Worm (Caenorhabditis elegans) whole organism, L1 larva: ENCODE results near the gene C05D9.7.

Experiments
- C16A3.4 ChIP-seq: fragments of 150-350 bp; optimal IDR thresholded peaks from 2 replicates; lab custom pipeline; 2014; ENCODE audit warnings: missing biosample characterization, missing genetic modification characterization
- C34B4.2 ChIP-seq: sonication (generic microtip); optimal IDR thresholded peaks from 2 replicates; lab custom pipeline; 2017; ENCODE audit warnings: mild to moderate bottlenecking, missing genetic modification characterization, missing compliant biosample characterization
- F16B12.6 ChIP-seq: fragments of 150-350 bp; optimal IDR thresholded peaks from 2 replicates; lab custom pipeline; 2014; ENCODE audit warnings: missing biosample characterization, missing genetic modification characterization
- Y116A8C.19 ChIP-seq: sonication (generic microtip); optimal IDR thresholded peaks from 2 replicates; lab custom pipeline; 2016; ENCODE audit warnings: missing compliant biosample characterization, missing genetic modification characterization, borderline replicate concordance
- blmp-1 ChIP-seq: fragments of 150-350 bp; optimal IDR thresholded peaks from 2 replicates; lab custom pipeline; 2014; ENCODE audit warnings: missing biosample characterization, missing genetic modification characterization
- ceh-8 ChIP-seq: fragments of 200-800 bp; sonication (Bioruptor generic); optimal IDR thresholded peaks from 2 replicates; lab custom pipeline; 2018; ENCODE audit warnings: mild to moderate bottlenecking, missing genetic modification characterization, moderate library complexity, missing compliant biosample characterization
- dpl-1 ChIP-seq, 3 experiments: fragments of 150-350 bp in 2 of 3; sonication (generic microtip) in 1 of 3; optimal IDR thresholded peaks; 2 replicates each; lab custom pipeline; 2014 to 2017; ENCODE audit warnings: missing biosample characterization in 3 of 3, missing genetic modification characterization in 3 of 3, missing genetic modification reagents in 3 of 3
- dsc-1 ChIP-seq: sonication (generic microtip); optimal IDR thresholded peaks from 2 replicates; lab custom pipeline; 2016; ENCODE audit warnings: mild to moderate bottlenecking, missing genetic modification characterization, missing compliant biosample characterization
- efl-1 ChIP-seq, 4 experiments: fragments of 150-350 bp; optimal IDR thresholded peaks in 3 of 4; peaks in 1 of 4; 1 replicate in 1 of 4; 2 replicates in 3 of 4; lab custom pipeline; 2014; ENCODE audit warnings: missing biosample characterization in 2 of 4, missing genetic modification characterization in 2 of 4, missing genetic modification reagents in 2 of 4
- egl-13 ChIP-seq: sonication (generic microtip); optimal IDR thresholded peaks from 2 replicates; lab custom pipeline; 2016; ENCODE audit warnings: missing genotype, missing genetic modification reagents, missing genetic modification characterization, missing compliant biosample characterization
- egl-27 ChIP-seq, 2 experiments: fragments of 150-350 bp in 1 of 2; sonication (generic microtip); optimal IDR thresholded peaks; 3 replicates each; lab custom pipeline; 2017 to 2018; ENCODE audit warnings: missing biosample characterization in 2 of 2, missing genetic modification characterization in 2 of 2, missing genetic modification reagents in 2 of 2
- elt-3 ChIP-seq, 6 experiments: fragments of 150-350 bp in 1 of 6; sonication (generic microtip); optimal IDR thresholded peaks; 2 replicates each; lab custom pipeline; 2017 to 2018; ENCODE audit warnings: missing biosample characterization in 6 of 6, missing genetic modification characterization in 6 of 6, inconsistent platforms in 1 of 6
- fos-1 ChIP-seq: fragments of 150-350 bp; optimal IDR thresholded peaks from 2 replicates; lab custom pipeline; 2014; ENCODE audit warnings: missing biosample characterization, missing genetic modification characterization
- grh-1 ChIP-seq: fragments of 200-800 bp; sonication (Bioruptor generic); IDR thresholded peaks from 2 replicates; pipeline ENCODE4 v1.3.6; 2022; ENCODE audit warnings: missing genetic modification reagents, missing genetic modification characterization, missing compliant biosample characterization
- hlh-17 ChIP-seq: fragments of 200-800 bp; sonication (Bioruptor generic); optimal IDR thresholded peaks from 2 replicates; lab custom pipeline; 2018; ENCODE audit warnings: missing genetic modification characterization, mild to moderate bottlenecking, missing compliant biosample characterization, moderate library complexity, borderline replicate concordance
- hlh-4 ChIP-seq: sonication (generic microtip); optimal IDR thresholded peaks from 2 replicates; lab custom pipeline; 2016; ENCODE audit warnings: mild to moderate bottlenecking, missing genetic modification characterization, missing compliant biosample characterization
- hpl-2 ChIP-seq: fragments of 150-350 bp; optimal IDR thresholded peaks from 2 replicates; lab custom pipeline; 2014; ENCODE audit warnings: missing biosample characterization, missing genetic modification reagents, missing genetic modification characterization
- isw-1 ChIP-seq: fragments of 200-800 bp; sonication (Bioruptor generic); IDR thresholded peaks from 2 replicates; pipeline ENCODE4 v1.3.6; 2022; ENCODE audit warnings: missing genetic modification characterization, missing compliant biosample characterization
- lin-13 ChIP-seq: fragments of 150-350 bp; optimal IDR thresholded peaks from 2 replicates; lab custom pipeline; 2014; ENCODE audit warnings: missing biosample characterization, missing genetic modification reagents, missing genetic modification characterization
- lin-14 ChIP-seq: fragments of 200-800 bp; sonication (Bioruptor generic); optimal IDR thresholded peaks from 2 replicates; lab custom pipeline; 2018; ENCODE audit warnings: mild to moderate bottlenecking, missing genetic modification characterization, moderate library complexity, missing compliant biosample characterization
- lin-15B ChIP-seq: fragments of 150-350 bp; sonication (generic microtip); optimal IDR thresholded peaks from 3 replicates; lab custom pipeline; 2014; ENCODE audit warnings: missing biosample characterization, missing genetic modification characterization
- lin-35 ChIP-seq, 2 experiments: fragments of 150-350 bp; optimal IDR thresholded peaks; 2 replicates each; lab custom pipeline; 2014; ENCODE audit warnings: missing biosample characterization in 2 of 2, missing genetic modification characterization in 2 of 2, missing genetic modification reagents in 2 of 2
- lir-3 ChIP-seq: sonication (generic microtip); optimal IDR thresholded peaks from 2 replicates; lab custom pipeline; 2016; ENCODE audit warnings: mild to moderate bottlenecking, missing genetic modification characterization, moderate library complexity, missing compliant biosample characterization; ENCODE audit not compliant: poor library complexity
- lsy-2 ChIP-seq, 2 experiments: fragments of 150-350 bp; optimal IDR thresholded peaks; 2 replicates each; lab custom pipeline; 2014; ENCODE audit warnings: missing biosample characterization in 2 of 2, missing genetic modification characterization in 2 of 2
- nhr-11 ChIP-seq: fragments of 150-350 bp; optimal IDR thresholded peaks from 2 replicates; lab custom pipeline; 2014; ENCODE audit warnings: missing biosample characterization, missing genetic modification characterization
- nhr-12 ChIP-seq: sonication (generic microtip); optimal IDR thresholded peaks from 2 replicates; lab custom pipeline; 2017; ENCODE audit warnings: missing biosample characterization, missing genetic modification characterization
- nhr-19 ChIP-seq: fragments of 200-800 bp; sonication (Bioruptor generic); conservative IDR thresholded peaks from 2 replicates; pipeline ENCODE4 v1.3.6; 2022; ENCODE audit warnings: missing genetic modification characterization, missing compliant biosample characterization
- nhr-20 ChIP-seq: sonication (generic microtip); optimal IDR thresholded peaks from 2 replicates; lab custom pipeline; 2016; ENCODE audit warnings: mild to moderate bottlenecking, missing genetic modification characterization, missing compliant biosample characterization
- nhr-237 ChIP-seq: fragments of 150-350 bp; optimal IDR thresholded peaks from 2 replicates; lab custom pipeline; 2014; ENCODE audit warnings: missing biosample characterization, missing genetic modification characterization
- nhr-47 ChIP-seq: sonication (generic microtip); optimal IDR thresholded peaks from 2 replicates; lab custom pipeline; 2016; ENCODE audit warnings: mild to moderate bottlenecking, missing genetic modification characterization, moderate library complexity, missing compliant biosample characterization
- nhr-71 ChIP-seq: sonication (generic microtip); optimal IDR thresholded peaks from 2 replicates; lab custom pipeline; 2016; ENCODE audit warnings: mild to moderate bottlenecking, missing genetic modification characterization, moderate library complexity, missing compliant biosample characterization
- nhr-76 ChIP-seq: sonication (generic microtip); optimal IDR thresholded peaks from 2 replicates; lab custom pipeline; 2017; ENCODE audit warnings: missing biosample characterization, missing genetic modification characterization
- nhr-84 ChIP-seq: sonication (generic microtip); optimal IDR thresholded peaks from 2 replicates; lab custom pipeline; 2017; ENCODE audit warnings: missing biosample characterization, missing genetic modification characterization
- nhr-85 ChIP-seq: sonication (generic microtip); peaks from one replicate; lab custom pipeline; 2016; ENCODE audit warnings: missing genetic modification characterization, inconsistent platforms, missing compliant biosample characterization
- nhr-90 ChIP-seq: sonication (generic microtip); optimal IDR thresholded peaks from 2 replicates; lab custom pipeline; 2016; ENCODE audit warnings: mild to moderate bottlenecking, missing genetic modification characterization, missing compliant biosample characterization; ENCODE audit not compliant: poor library complexity
- pag-3 ChIP-seq: sonication (generic microtip); optimal IDR thresholded peaks from 2 replicates; lab custom pipeline; 2017; ENCODE audit warnings: missing genetic modification characterization, mild to moderate bottlenecking, missing compliant biosample characterization, antibody characterized with exemption, borderline replicate concordance; ENCODE audit not compliant: insufficient read depth
- pax-3 ChIP-seq: fragments of 200-800 bp; sonication (Bioruptor generic); optimal IDR thresholded peaks from 2 replicates; lab custom pipeline; 2018; ENCODE audit warnings: mild to moderate bottlenecking, missing genetic modification characterization, moderate library complexity, missing compliant biosample characterization
- rnt-1 ChIP-seq: sonication (generic microtip); optimal IDR thresholded peaks from 2 replicates; lab custom pipeline; 2016; ENCODE audit warnings: mild to moderate bottlenecking, missing genetic modification characterization, moderate library complexity, missing compliant biosample characterization
- snpc-4 ChIP-seq: fragments of 150-350 bp; optimal IDR thresholded peaks from 2 replicates; lab custom pipeline; 2014; ENCODE audit warnings: missing biosample characterization, missing genetic modification characterization
- snu-23 ChIP-seq: sonication (generic microtip); optimal IDR thresholded peaks from 2 replicates; lab custom pipeline; 2016; ENCODE audit warnings: missing genetic modification characterization, missing compliant biosample characterization
- sup-37 ChIP-seq: fragments of 200-800 bp; sonication (Bioruptor generic); optimal IDR thresholded peaks from 2 replicates; lab custom pipeline; 2018; ENCODE audit warnings: mild to moderate bottlenecking, missing genetic modification characterization, missing compliant biosample characterization
- tlp-1 ChIP-seq: fragments of 150-350 bp; optimal IDR thresholded peaks from 2 replicates; lab custom pipeline; 2014; ENCODE audit warnings: missing biosample characterization, missing genetic modification characterization
- unc-130 ChIP-seq: fragments of 150-350 bp; optimal IDR thresholded peaks from 2 replicates; lab custom pipeline; 2017; ENCODE audit warnings: missing biosample characterization, missing genetic modification characterization, inconsistent platforms
- unc-62 ChIP-seq: fragments of 150-350 bp; optimal IDR thresholded peaks from 2 replicates; lab custom pipeline; 2014; ENCODE audit warnings: missing biosample characterization, missing genetic modification reagents, missing genetic modification characterization
- zag-1 ChIP-seq: fragments of 150-350 bp; optimal IDR thresholded peaks from 2 replicates; lab custom pipeline; 2014; ENCODE audit warnings: missing biosample characterization, missing genetic modification characterization
- zip-4 ChIP-seq: fragments of 200-800 bp; sonication (Bioruptor generic); optimal IDR thresholded peaks from 2 replicates; lab custom pipeline; 2018; ENCODE audit warnings: mild to moderate bottlenecking, missing genetic modification characterization, moderate library complexity, missing compliant biosample characterization
- ztf-11 ChIP-seq, 2 experiments: sonication (generic microtip); optimal IDR thresholded peaks; 2 replicates each; lab custom pipeline; 2016 to 2017; ENCODE audit warnings: missing genetic modification characterization in 2 of 2, missing biosample characterization in 1 of 2, missing compliant biosample characterization in 1 of 2
- ztf-4 ChIP-seq: fragments of 150-350 bp; optimal IDR thresholded peaks from 2 replicates; lab custom pipeline; 2014; ENCODE audit warnings: missing biosample characterization, missing genetic modification characterization

Gene C05D9.7

DNA sequence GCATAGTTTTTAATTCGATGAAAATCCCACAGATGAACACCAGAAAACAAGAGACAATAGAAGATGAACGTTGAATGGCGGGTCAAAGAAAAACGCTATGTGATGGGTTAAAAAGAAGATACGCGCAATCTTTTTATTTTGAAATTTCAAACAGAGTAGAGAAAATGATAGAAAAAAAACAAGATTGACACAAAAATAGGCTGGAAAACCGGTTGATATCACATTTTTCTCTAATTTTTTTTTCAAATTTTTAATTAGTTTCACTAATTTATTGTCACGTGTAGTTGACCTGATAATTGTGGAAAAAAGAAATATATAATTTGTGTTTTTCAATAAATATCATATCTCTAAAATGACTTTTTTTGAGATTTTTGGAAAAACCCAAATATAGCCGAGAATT, 4.9 kb upstream of the C05D9.7 start, which contains the start of gene C05D9.9 (continued):
- TF ChIP-seq rnt-1 (tag; lab: Kevin White, UChicago), result no peak
- TF ChIP-seq lin-15B, result no peak
- TF ChIP-seq nhr-90, result no peak
- TF ChIP-seq fos-1 (tag; lab: Kevin White, UChicago), result no peak
- no peak for TF ChIP-seq egl-13 (tag; lab: Kevin White, UChicago)
- no peak for TF ChIP-seq F16B12.6
- TF ChIP-seq unc-62 (GFP tag; lab: Kevin White, UChicago), result no peak
- TF ChIP-seq grh-1 (GFP tag; lab: Robert Waterston, UW), result peak; percentile 46
- TF ChIP-seq unc-130 (tag; lab: Kevin White, UChicago), result no peak
- TF ChIP-seq pag-3 (tag; lab: Kevin White, UChicago), result no peak
- no peak for TF ChIP-seq sup-37 (GFP tag; lab: Kevin White, UChicago)
- TF ChIP-seq lin-35 (GFP tag; optimal IDR thresholded peaks at IDR 0.05; lab: Kevin White, UChicago), result peak in 1 of 2 experiments; percentile 3
- TF ChIP-seq hpl-2, result no peak
- no peak for TF ChIP-seq nhr-84
- TF ChIP-seq egl-27 (tag; optimal IDR thresholded peaks at IDR 0.05; lab: Kevin White, UChicago), result no peak
- no peak for TF ChIP-seq nhr-76
- no peak for TF ChIP-seq Y116A8C.19 (tag; lab: Kevin White, UChicago)
- TF ChIP-seq nhr-12 (tag; lab: Kevin White, UChicago), result no peak
- no peak for TF ChIP-seq zip-4 (GFP tag; lab: Kevin White, UChicago)
- TF ChIP-seq lin-13 (GFP tag; lab: Kevin White, UChicago), result no peak

DNA sequence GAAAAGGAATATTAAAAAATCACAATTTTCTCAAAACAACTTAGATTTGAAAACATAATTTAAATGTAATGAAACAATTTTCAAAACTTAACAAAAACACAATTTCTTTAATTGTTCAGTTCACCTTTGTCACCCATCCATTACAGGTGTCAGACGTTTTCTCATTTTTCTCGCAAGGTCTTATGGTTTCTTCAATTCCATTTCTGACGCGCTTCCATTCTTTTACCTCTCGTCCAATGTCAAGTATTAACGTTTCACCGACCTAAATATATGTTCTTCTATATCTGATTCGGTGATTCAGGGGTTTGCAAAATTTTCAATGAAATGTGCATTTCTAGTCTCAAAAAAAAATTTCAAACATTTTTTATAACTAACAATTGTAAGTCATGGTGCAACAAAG, 4.3 kb upstream of the C05D9.7 start:
- TF ChIP-seq nhr-20, result no peak
- TF ChIP-seq snu-23 (GFP tag; lab: Kevin White, UChicago), result peak; percentile 41
- TF ChIP-seq lin-14 (GFP tag; lab: Kevin White, UChicago), result peak; percentile 36
- TF ChIP-seq blmp-1 (tag; lab: Kevin White, UChicago), result peak; percentile 58
- peak in 1 of 2 experiments; percentile 17 for TF ChIP-seq lin-35 (GFP tag; optimal IDR thresholded peaks at IDR 0.05; lab: Kevin White, UChicago)
- no peak for TF ChIP-seq C16A3.4 (tag; lab: Kevin White, UChicago)
- peak; percentile 76 for TF ChIP-seq nhr-85
- TF ChIP-seq nhr-71 (tag; lab: Kevin White, UChicago), result peak; percentile 9

DNA sequence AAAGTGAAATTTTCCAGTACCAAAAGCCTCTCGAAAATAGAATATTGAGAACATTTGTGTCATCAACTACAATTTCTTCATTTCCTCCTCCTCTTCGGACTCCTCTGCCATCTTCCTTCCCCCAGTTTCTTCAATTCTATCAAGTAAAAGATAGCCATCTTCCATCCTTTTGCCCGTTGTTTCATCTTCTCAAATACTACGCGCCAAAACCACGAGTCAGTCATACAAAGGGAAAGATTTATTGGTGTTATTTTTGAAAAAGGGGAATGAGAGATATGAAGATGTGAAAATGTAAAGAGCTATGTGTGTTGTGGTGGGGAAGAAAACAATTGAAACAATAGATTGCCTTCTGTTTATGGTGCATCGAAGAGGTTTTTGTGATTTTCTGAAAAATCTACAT, 3.0 kb upstream of the C05D9.7 start:
- TF ChIP-seq hpl-2 (no peak), nhr-47 (tag; lab: Kevin White, UChicago) (no peak), nhr-11 (no peak), hlh-17 (GFP tag; lab: Kevin White, UChicago) (no peak), nhr-19 (no peak), egl-27 (tag; optimal IDR thresholded peaks at IDR 0.05; lab: Kevin White, UChicago) (no peak), dsc-1 (tag; lab: Kevin White, UChicago) (no peak), ztf-4 (tag; lab: Kevin White, UChicago) (no peak), nhr-85 (peak; percentile 77), snpc-4 (no peak), efl-1 (optimal IDR thresholded peaks at IDR 0.05; lab: Kevin White, UChicago) (no peak), efl-1 (GFP tag; optimal IDR thresholded peaks at IDR 0.05 in 1 of 2; lab: Kevin White, UChicago) (no peak), lir-3 (tag; lab: Kevin White, UChicago) (peak; percentile 30), pax-3 (tag; lab: Kevin White, UChicago) (no peak), C34B4.2 (tag; lab: Kevin White, UChicago) (no peak), ztf-11 (tag; optimal IDR thresholded peaks at IDR 0.05; lab: Kevin White, UChicago) (no peak), nhr-20 (peak; percentile 25), hlh-4 (no peak), dpl-1 (GFP tag; optimal IDR thresholded peaks at IDR 0.05; lab: Kevin White, UChicago) (peak in 1 of 3 experiments; percentile 25), lin-35 (GFP tag; optimal IDR thresholded peaks at IDR 0.05; lab: Kevin White, UChicago) (peak in 1 of 2 experiments; percentile 41), tlp-1 (tag; lab: Kevin White, UChicago) (no peak), zag-1 (no peak), ceh-8 (no peak), nhr-84 (no peak), isw-1 (GFP tag; lab: Robert Waterston, UW) (no peak), lin-15B (no peak), elt-3 (tag; optimal IDR thresholded peaks at IDR 0.05; lab: Kevin White, UChicago) (peak in 1 of 6 experiments; percentile 55), nhr-237 (no peak), snu-23 (GFP tag; lab: Kevin White, UChicago) (peak; percentile 68), lsy-2 (tag; optimal IDR thresholded peaks at IDR 0.05; lab: Kevin White, UChicago) (peak in 1 of 2 experiments; percentile 64)
